Fruit fly (Drosophila melanogaster): ENCODE data around the gene GlcAT-S.

GlcAT-S gene

dm6 chr2L:9569588-9570434 lies 46.5 kb upstream of the GlcAT-S start (continued):
- TF ChIP-seq odd (GFP tag; optimal IDR thresholded peaks at IDR 0.05) (peak; percentile 98), CG18262 (tag; optimal IDR thresholded peaks at IDR 0.05) (peak; percentile 98), CG10565 (GFP tag; optimal IDR thresholded peaks at IDR 0.05) (peak; percentile 72), CG10321 (GFP tag; IDR thresholded peaks at IDR 0.05) (no peak; the same call in 1 of the 2 replicates), CG1233 (GFP tag; optimal IDR thresholded peaks at IDR 0.05) (peak; percentile 97), Atf6 (GFP tag; IDR thresholded peaks at IDR 0.05) (peak; percentile 95), Dbx (GFP tag; IDR thresholded peaks at IDR 0.05) (peak; percentile 92), chif (GFP tag; optimal IDR thresholded peaks at IDR 0.05) (peak; percentile 79 to 82), CG5245 (GFP tag; optimal IDR thresholded peaks at IDR 0.05) (peak; percentile 92), sens-2 (GFP tag; IDR thresholded peaks at IDR 0.05) (peak; percentile 70), Asciz (GFP tag; optimal IDR thresholded peaks at IDR 0.05) (peak; percentile 96), chn (GFP tag; optimal IDR thresholded peaks at IDR 0.05) (peak; percentile 80), h (optimal IDR thresholded peaks at IDR 0.05) (no peak), wek (GFP tag; optimal IDR thresholded peaks at IDR 0.05) (peak; percentile 66), bsh (GFP tag; optimal IDR thresholded peaks at IDR 0.05) (peak; percentile 93 to 97), CG14441 (GFP tag; IDR thresholded peaks at IDR 0.05) (peak; percentile 89), chinmo (GFP tag; IDR thresholded peaks at IDR 0.05; ENCODE audit: partially characterized antibody) (no peak), fd64A (GFP tag; optimal IDR thresholded peaks at IDR 0.05) (no peak), ato (GFP tag; IDR thresholded peaks at IDR 0.05; ENCODE audit: partially characterized antibody) (no peak), Stat92E (GFP tag; optimal IDR thresholded peaks at IDR 0.05) (peak in 1 of 3 experiments; percentile 84), ranshi (GFP tag; IDR thresholded peaks at IDR 0.05) (peak; percentile 86), Taf1 (GFP tag; IDR thresholded peaks at IDR 0.05) (peak; percentile 82), Trl (optimal IDR thresholded peaks at IDR 0.05) (no peak), Trl (GFP tag; optimal IDR thresholded peaks at IDR 0.05) (peak; percentile 81), mld (GFP tag; IDR thresholded peaks at IDR 0.05; ENCODE audit: partially characterized antibody) (no peak), CG4617 (GFP tag; optimal IDR thresholded peaks at IDR 0.05; ENCODE audit: borderline replicate concordance) (peak; percentile 66), slbo (GFP tag; IDR thresholded peaks at IDR 0.05) (peak; percentile 90), pzg (GFP tag; optimal IDR thresholded peaks at IDR 0.05) (no peak), ATbp (GFP tag; optimal IDR thresholded peaks at IDR 0.05) (peak; percentile 93), CG17829 (tag; optimal IDR thresholded peaks at IDR 0.05) (peak; percentile 96), CG32772 (GFP tag; IDR thresholded peaks at IDR 0.05) (peak; percentile 82), CG32532 (GFP tag; IDR thresholded peaks at IDR 0.05) (peak; percentile 94), ase (GFP tag; IDR thresholded peaks at IDR 0.05) (peak; percentile 86), CG13287 (GFP tag; IDR thresholded peaks at IDR 0.05; ENCODE audit: partially characterized antibody) (peak; percentile 43; the same call in 1 of the 2 replicates), yki (optimal IDR thresholded peaks at IDR 0.05) (no peak), cato (GFP tag; optimal IDR thresholded peaks at IDR 0.05; ENCODE audit: borderline replicate concordance) (peak; percentile 86), sna (GFP tag; IDR thresholded peaks at IDR 0.05; ENCODE audit: partially characterized antibody) (no peak), kay (GFP tag; optimal IDR thresholded peaks at IDR 0.05) (peak; percentile 93), CG16815 (GFP tag; optimal IDR thresholded peaks at IDR 0.05) (peak; percentile 95), sd (tag; optimal IDR thresholded peaks at IDR 0.05) (peak; percentile 86), Gsc (GFP tag; IDR thresholded peaks at IDR 0.05) (peak; percentile 66), Sry-δ (GFP tag; optimal IDR thresholded peaks at IDR 0.05) (peak; percentile 38), CG13894 (tag; optimal IDR thresholded peaks at IDR 0.05) (peak; percentile 94), E2f2 (GFP tag; IDR thresholded peaks at IDR 0.05) (peak; percentile 76), NfI (GFP tag; optimal IDR thresholded peaks at IDR 0.05) (peak; percentile 96), CG12659 (GFP tag; optimal IDR thresholded peaks at IDR 0.05) (peak; percentile 98), CG3163 (GFP tag; optimal IDR thresholded peaks at IDR 0.05) (peak; percentile 53), CG3065 (GFP tag; optimal IDR thresholded peaks at IDR 0.05) (peak; percentile 78), pfk (GFP tag; optimal IDR thresholded peaks at IDR 0.05) (no peak)

Measured in whole organism, embryonic.